Worm (Caenorhabditis elegans) whole organism, L1 larva: ENCODE measurements around the gene sre-38.

Experiments used
- C04F5.9 ChIP-seq: sonication (generic microtip); optimal IDR thresholded peaks from 2 replicates; lab custom pipeline; 2016; ENCODE audit warnings: missing genetic modification characterization, missing compliant biosample characterization
- C16A3.4 ChIP-seq: fragments of 150-350 bp; optimal IDR thresholded peaks from 2 replicates; lab custom pipeline; 2014; ENCODE audit warnings: missing biosample characterization, missing genetic modification characterization
- C34B4.2 ChIP-seq: sonication (generic microtip); optimal IDR thresholded peaks from 2 replicates; lab custom pipeline; 2017; ENCODE audit warnings: mild to moderate bottlenecking, missing genetic modification characterization, missing compliant biosample characterization
- Y116A8C.19 ChIP-seq: sonication (generic microtip); optimal IDR thresholded peaks from 2 replicates; lab custom pipeline; 2016; ENCODE audit warnings: missing compliant biosample characterization, missing genetic modification characterization, borderline replicate concordance
- aly-2 ChIP-seq: fragments of 150-350 bp; optimal IDR thresholded peaks from 2 replicates; lab custom pipeline; 2014; ENCODE audit warnings: missing biosample characterization, missing genetic modification characterization
- ceh-8 ChIP-seq: fragments of 200-800 bp; sonication (Bioruptor generic); optimal IDR thresholded peaks from 2 replicates; lab custom pipeline; 2018; ENCODE audit warnings: mild to moderate bottlenecking, missing genetic modification characterization, moderate library complexity, missing compliant biosample characterization
- ceh-82 ChIP-seq, 3 experiments: fragments of 150-350 bp in 1 of 3; sonication (generic microtip) in 2 of 3; optimal IDR thresholded peaks; 2 replicates each; lab custom pipeline; 2014 to 2017; ENCODE audit warnings: missing biosample characterization in 3 of 3, missing genetic modification characterization in 3 of 3
- ces-1 ChIP-seq: fragments of 150-350 bp; optimal IDR thresholded peaks from 2 replicates; lab custom pipeline; 2014; ENCODE audit warnings: missing biosample characterization, missing genetic modification reagents, missing genetic modification characterization
- dsc-1 ChIP-seq: sonication (generic microtip); optimal IDR thresholded peaks from 2 replicates; lab custom pipeline; 2016; ENCODE audit warnings: mild to moderate bottlenecking, missing genetic modification characterization, missing compliant biosample characterization
- efl-1 ChIP-seq, 4 experiments: fragments of 150-350 bp; optimal IDR thresholded peaks in 3 of 4; peaks in 1 of 4; 1 replicate in 1 of 4; 2 replicates in 3 of 4; lab custom pipeline; 2014; ENCODE audit warnings: missing biosample characterization in 2 of 4, missing genetic modification characterization in 2 of 4, missing genetic modification reagents in 2 of 4
- efl-3 ChIP-seq: fragments of 200-800 bp; sonication (Bioruptor generic); optimal IDR thresholded peaks from 2 replicates; lab custom pipeline; 2018; ENCODE audit warnings: mild to moderate bottlenecking, missing genetic modification characterization, missing compliant biosample characterization
- ets-5 ChIP-seq: fragments of 200-800 bp; sonication (Bioruptor generic); IDR thresholded peaks from 2 replicates; pipeline ENCODE4 v1.3.6; 2022; ENCODE audit warnings: missing genetic modification characterization, missing compliant biosample characterization
- fkh-10 ChIP-seq: sonication (generic microtip); optimal IDR thresholded peaks from 2 replicates; lab custom pipeline; 2017; ENCODE audit warnings: missing biosample characterization, missing genetic modification reagents, missing genetic modification characterization
- fkh-4 ChIP-seq: sonication (generic microtip); optimal IDR thresholded peaks from 2 replicates; lab custom pipeline; 2016; ENCODE audit warnings: missing compliant biosample characterization, missing genetic modification characterization, borderline replicate concordance
- fkh-8 ChIP-seq: sonication (generic microtip); optimal IDR thresholded peaks from 2 replicates; lab custom pipeline; 2016; ENCODE audit warnings: mild to moderate bottlenecking, missing genetic modification characterization, missing compliant biosample characterization
- grh-1 ChIP-seq: fragments of 200-800 bp; sonication (Bioruptor generic); IDR thresholded peaks from 2 replicates; pipeline ENCODE4 v1.3.6; 2022; ENCODE audit warnings: missing genetic modification reagents, missing genetic modification characterization, missing compliant biosample characterization
- irx-1 ChIP-seq: sonication (generic microtip); optimal IDR thresholded peaks from 2 replicates; lab custom pipeline; 2016; ENCODE audit warnings: missing genetic modification characterization, missing compliant biosample characterization
- jun-1 ChIP-seq: fragments of 150-350 bp; optimal IDR thresholded peaks from 2 replicates; lab custom pipeline; 2014; ENCODE audit warnings: missing biosample characterization, missing genetic modification reagents, missing genetic modification characterization
- lin-13 ChIP-seq: fragments of 150-350 bp; optimal IDR thresholded peaks from 2 replicates; lab custom pipeline; 2014; ENCODE audit warnings: missing biosample characterization, missing genetic modification reagents, missing genetic modification characterization
- lin-14 ChIP-seq: fragments of 200-800 bp; sonication (Bioruptor generic); optimal IDR thresholded peaks from 2 replicates; lab custom pipeline; 2018; ENCODE audit warnings: mild to moderate bottlenecking, missing genetic modification characterization, moderate library complexity, missing compliant biosample characterization
- lin-15B ChIP-seq: fragments of 150-350 bp; sonication (generic microtip); optimal IDR thresholded peaks from 3 replicates; lab custom pipeline; 2014; ENCODE audit warnings: missing biosample characterization, missing genetic modification characterization
- lin-35 ChIP-seq, 2 experiments: fragments of 150-350 bp; optimal IDR thresholded peaks; 2 replicates each; lab custom pipeline; 2014; ENCODE audit warnings: missing biosample characterization in 2 of 2, missing genetic modification characterization in 2 of 2, missing genetic modification reagents in 2 of 2
- lin-39 ChIP-seq: fragments of 150-350 bp; optimal IDR thresholded peaks from 2 replicates; lab custom pipeline; 2014; ENCODE audit warnings: missing biosample characterization, missing genetic modification reagents, missing genetic modification characterization
- mef-2 ChIP-seq: fragments of 150-350 bp; optimal IDR thresholded peaks from 2 replicates; lab custom pipeline; 2014; ENCODE audit warnings: missing biosample characterization, missing genetic modification characterization
- mep-1 ChIP-seq: fragments of 150-350 bp; optimal IDR thresholded peaks from 2 replicates; lab custom pipeline; 2014; ENCODE audit warnings: missing biosample characterization, missing genetic modification characterization
- nhr-20 ChIP-seq: sonication (generic microtip); optimal IDR thresholded peaks from 2 replicates; lab custom pipeline; 2016; ENCODE audit warnings: mild to moderate bottlenecking, missing genetic modification characterization, missing compliant biosample characterization
- nhr-237 ChIP-seq: fragments of 150-350 bp; optimal IDR thresholded peaks from 2 replicates; lab custom pipeline; 2014; ENCODE audit warnings: missing biosample characterization, missing genetic modification characterization
- nhr-84 ChIP-seq: sonication (generic microtip); optimal IDR thresholded peaks from 2 replicates; lab custom pipeline; 2017; ENCODE audit warnings: missing biosample characterization, missing genetic modification characterization
- nhr-85 ChIP-seq: sonication (generic microtip); peaks from one replicate; lab custom pipeline; 2016; ENCODE audit warnings: missing genetic modification characterization, inconsistent platforms, missing compliant biosample characterization
- pag-3 ChIP-seq: sonication (generic microtip); optimal IDR thresholded peaks from 2 replicates; lab custom pipeline; 2017; ENCODE audit warnings: missing genetic modification characterization, mild to moderate bottlenecking, missing compliant biosample characterization, antibody characterized with exemption, borderline replicate concordance; ENCODE audit not compliant: insufficient read depth
- pax-3 ChIP-seq: fragments of 200-800 bp; sonication (Bioruptor generic); optimal IDR thresholded peaks from 2 replicates; lab custom pipeline; 2018; ENCODE audit warnings: mild to moderate bottlenecking, missing genetic modification characterization, moderate library complexity, missing compliant biosample characterization
- pqm-1 ChIP-seq: sonication (generic microtip); optimal IDR thresholded peaks from 3 replicates; lab custom pipeline; 2017; ENCODE audit warnings: missing biosample characterization, missing genetic modification characterization
- sox-4 ChIP-seq: sonication (generic microtip); optimal IDR thresholded peaks from 2 replicates; lab custom pipeline; 2016; ENCODE audit warnings: missing genetic modification characterization, missing compliant biosample characterization
- sup-37 ChIP-seq: fragments of 200-800 bp; sonication (Bioruptor generic); optimal IDR thresholded peaks from 2 replicates; lab custom pipeline; 2018; ENCODE audit warnings: mild to moderate bottlenecking, missing genetic modification characterization, missing compliant biosample characterization
- tbx-2 ChIP-seq: sonication (generic microtip); optimal IDR thresholded peaks from 2 replicates; lab custom pipeline; 2016; ENCODE audit warnings: missing genetic modification characterization, missing compliant biosample characterization
- tlp-1 ChIP-seq: fragments of 150-350 bp; optimal IDR thresholded peaks from 2 replicates; lab custom pipeline; 2014; ENCODE audit warnings: missing biosample characterization, missing genetic modification characterization
- unc-130 ChIP-seq: fragments of 150-350 bp; optimal IDR thresholded peaks from 2 replicates; lab custom pipeline; 2017; ENCODE audit warnings: missing biosample characterization, missing genetic modification characterization, inconsistent platforms
- unc-30 ChIP-seq: sonication (generic microtip); optimal IDR thresholded peaks from 2 replicates; lab custom pipeline; 2017; ENCODE audit warnings: missing biosample characterization, missing genetic modification characterization
- zag-1 ChIP-seq: fragments of 150-350 bp; optimal IDR thresholded peaks from 2 replicates; lab custom pipeline; 2014; ENCODE audit warnings: missing biosample characterization, missing genetic modification characterization

The sre-38 gene

DNA sequence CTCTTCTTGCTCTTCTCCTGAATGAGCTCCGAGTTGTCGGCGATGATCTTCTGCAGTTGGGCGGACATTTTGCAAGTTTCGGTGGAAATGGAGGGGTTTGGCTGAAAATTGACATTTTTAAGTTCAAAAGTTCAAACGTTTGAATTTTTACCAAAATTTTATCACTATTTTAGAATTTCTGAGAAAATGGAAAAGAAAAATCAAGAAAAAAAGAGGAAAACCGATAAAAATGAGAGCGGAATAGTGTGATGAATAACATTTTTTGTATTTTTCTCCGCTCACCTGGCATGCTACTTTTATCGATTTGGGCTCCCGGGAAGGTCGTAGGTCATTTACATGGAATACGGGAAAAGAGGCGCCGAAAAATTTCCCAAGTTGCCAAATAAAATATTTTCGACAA lies 27.7 kb downstream of the sre-38 start, which contains the start of gene F15A4.10:
Gene F15A4.10, minus strand, starts transcription at position 101 of the 400 bp plus-strand sequence.
- TF ChIP-seq nhr-85 (peak; percentile 29), fkh-4 (tag; lab: Kevin White, UChicago) (no peak)
- TF ChIP-seq, all 84 proteins: peak for 1

ce11 chrII:12488810-12489209 lies 31.4 kb downstream of the sre-38 start:
- TF ChIP-seq fkh-8 (tag; lab: Kevin White, UChicago) (peak; percentile 77), pax-3 (peak; percentile 60), tlp-1 (tag; lab: Kevin White, UChicago) (no peak), dsc-1 (tag; lab: Kevin White, UChicago) (peak; percentile 90), sox-4 (tag; lab: Kevin White, UChicago) (peak; percentile 52)

DNA sequence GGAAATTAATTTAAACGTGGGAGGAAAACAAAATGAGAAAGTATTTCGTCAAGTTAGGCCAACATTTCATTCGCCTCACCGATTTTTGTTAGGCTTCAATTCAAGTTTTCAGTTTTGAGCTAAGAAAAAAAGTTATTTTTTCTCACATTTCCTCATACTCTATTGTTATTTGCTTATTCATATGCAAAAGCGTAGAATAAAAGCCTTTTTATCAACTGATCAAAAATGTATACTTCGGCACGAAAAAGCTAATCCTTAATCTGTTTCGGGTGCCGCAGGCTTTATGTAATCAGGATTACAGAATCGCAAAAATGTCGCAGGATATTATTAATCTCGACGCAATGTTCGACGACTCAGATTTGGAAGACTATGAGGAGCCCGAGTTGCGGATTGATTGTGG lies 32.5 kb downstream of the sre-38 start, which contains the start of gene T21B4.15:
Gene T21B4.15, plus strand, starts transcription at position 301 of the 400 bp plus-strand sequence.
- TF ChIP-seq dsc-1 (tag; lab: Kevin White, UChicago) (peak; percentile 53), lin-14 (GFP tag; lab: Kevin White, UChicago) (peak; percentile 25), fkh-10 (GFP tag; lab: Kevin White, UChicago) (no peak)

DNA sequence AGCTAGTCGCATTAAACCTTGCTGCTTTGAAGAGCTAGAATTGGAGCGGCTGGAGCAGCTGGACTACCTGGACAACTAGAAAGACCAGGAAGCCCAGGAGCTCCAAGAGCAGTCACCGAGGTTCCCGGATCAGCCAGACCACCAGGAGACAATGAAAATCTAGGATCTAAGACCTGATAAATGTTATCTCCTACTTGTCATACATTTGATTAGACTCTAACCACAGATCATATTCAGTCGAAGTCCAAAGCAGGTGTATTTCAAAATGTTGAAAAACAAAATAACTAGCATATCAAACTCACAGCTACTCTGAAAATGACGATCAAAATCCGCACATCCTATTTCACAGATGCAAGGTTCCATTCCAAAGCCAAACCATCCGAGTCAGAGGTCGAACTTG lies 34.6 kb downstream of the sre-38 start, which contains the start of gene srz-6:
Gene srz-6, plus strand, starts transcription at position 301 of the 400 bp plus-strand sequence.
- no peak for TF ChIP-seq sox-4 (tag; lab: Kevin White, UChicago)
- TF ChIP-seq mef-2: no peak
- no peak for TF ChIP-seq dsc-1 (tag; lab: Kevin White, UChicago)
- TF ChIP-seq mep-1 (tag; lab: Kevin White, UChicago): no peak
- TF ChIP-seq tlp-1 (tag; lab: Kevin White, UChicago): no peak

ce11 chrII:12494067-12494477 lies 36.7 kb downstream of the sre-38 start:
- peak; percentile 50 for TF ChIP-seq ceh-8 (GFP tag; lab: Kevin White, UChicago)
- TF ChIP-seq nhr-237 (tag; lab: Kevin White, UChicago): no peak

ce11 chrII:12494556-12495131 lies 37.3 kb downstream of the sre-38 start, which contains the start of gene col-85:
Gene col-85, minus strand, starts transcription at chrII:12495095.
- TF ChIP-seq ces-1 (GFP tag; lab: Kevin White, UChicago): no peak
- no peak for TF ChIP-seq unc-30 (tag; lab: Kevin White, UChicago)
- no peak for TF ChIP-seq lin-39 (tag; lab: Kevin White, UChicago)
- peak; percentile 54 for TF ChIP-seq lin-13 (GFP tag; lab: Kevin White, UChicago)
- TF ChIP-seq lin-14 (GFP tag; lab: Kevin White, UChicago): peak; percentile 74
- TF ChIP-seq pqm-1 (tag; lab: Kevin White, UChicago): peak; percentile 11
- TF ChIP-seq sup-37 (GFP tag; lab: Kevin White, UChicago): no peak
- TF ChIP-seq lin-35 (GFP tag; optimal IDR thresholded peaks at IDR 0.05; lab: Kevin White, UChicago): peak; percentile 71 to 77
- TF ChIP-seq dsc-1 (tag; lab: Kevin White, UChicago): peak; percentile 75
- no peak for TF ChIP-seq C34B4.2 (tag; lab: Kevin White, UChicago)
- peak; percentile 43; the same call in 1 of the 2 replicates for TF ChIP-seq grh-1
- TF ChIP-seq Y116A8C.19: no peak
- TF ChIP-seq efl-1 (optimal IDR thresholded peaks at IDR 0.05; lab: Kevin White, UChicago): peak; percentile 65 to 71
- TF ChIP-seq efl-1 (GFP tag; optimal IDR thresholded peaks at IDR 0.05 in 1 of 2; lab: Kevin White, UChicago): peak; percentile 66 to 97
- TF ChIP-seq nhr-20 (tag; lab: Kevin White, UChicago): peak; percentile 70
- peak; percentile 56 for TF ChIP-seq mep-1 (tag; lab: Kevin White, UChicago)
- TF ChIP-seq nhr-237 (tag; lab: Kevin White, UChicago): no peak
- TF ChIP-seq nhr-85: peak; percentile 72
- no peak for TF ChIP-seq ets-5 (GFP tag; lab: Robert Waterston, UW)
- peak; percentile 12 for TF ChIP-seq unc-130 (tag; lab: Kevin White, UChicago)
- TF ChIP-seq tlp-1 (tag; lab: Kevin White, UChicago): no peak
- TF ChIP-seq C16A3.4: peak; percentile 65
- TF ChIP-seq tbx-2 (tag; lab: Kevin White, UChicago): peak; percentile 62
- peak; percentile 16 for TF ChIP-seq lin-15B
- peak; percentile 37 for TF ChIP-seq jun-1 (tag; lab: Kevin White, UChicago)
- TF ChIP-seq zag-1 (tag; lab: Kevin White, UChicago): no peak
- peak; percentile 49 for TF ChIP-seq aly-2 (tag; lab: Kevin White, UChicago)
- no peak for TF ChIP-seq fkh-4 (tag; lab: Kevin White, UChicago)
- peak; percentile 57 for TF ChIP-seq irx-1 (tag; lab: Kevin White, UChicago)
- no peak for TF ChIP-seq C04F5.9 (tag; lab: Kevin White, UChicago)
- TF ChIP-seq pag-3: no peak
- no peak for TF ChIP-seq nhr-84 (tag; lab: Kevin White, UChicago)
- no peak for TF ChIP-seq efl-3
- peak; percentile 27 to 79 (median 55) for TF ChIP-seq ceh-82 (tag; optimal IDR thresholded peaks at IDR 0.05; lab: Kevin White, UChicago)
